Fruit fly (Drosophila melanogaster): ENCODE data around the gene crp.

The crp gene

DNA sequence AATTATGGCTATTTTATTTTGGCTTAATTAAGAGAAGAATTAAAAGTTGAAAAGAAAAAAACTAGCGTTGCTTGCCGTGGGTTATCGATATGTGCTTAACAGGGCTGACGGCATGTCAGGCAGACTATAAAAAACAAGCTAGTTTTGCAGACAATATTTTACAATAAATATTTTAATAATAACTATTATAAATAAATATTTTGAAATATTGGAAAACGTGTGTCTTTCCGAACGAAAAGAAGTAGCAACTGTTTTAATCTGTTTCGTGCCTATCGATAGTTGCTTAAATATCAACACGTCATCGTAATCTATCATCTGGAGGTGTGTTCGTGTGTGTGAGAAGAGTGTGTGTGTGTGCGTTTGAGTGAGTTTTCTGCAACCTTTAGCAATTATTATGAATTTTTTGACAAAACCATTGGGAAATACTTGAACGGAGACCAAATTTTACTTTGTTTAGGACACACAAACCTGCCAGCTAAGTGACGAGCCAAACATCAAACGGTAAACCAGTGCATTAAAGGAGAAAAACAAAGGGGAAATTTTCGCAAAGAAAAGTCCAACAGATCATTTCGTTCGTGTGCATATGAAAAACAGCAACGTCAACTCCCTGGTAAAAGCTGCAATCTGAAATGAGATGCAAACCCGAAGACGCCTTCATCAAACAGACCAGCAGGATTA is 19.6 kb upstream of the crp start, which contains the start of the genes CG5861 and Syx5 (continued):
- TF ChIP-seq Xbp1 (GFP tag; optimal IDR thresholded peaks at IDR 0.05) = peak; percentile 87
- peak in 1 of 2 experiments; percentile 72 for TF ChIP-seq dpn (GFP tag; optimal IDR thresholded peaks at IDR 0.05)
- TF ChIP-seq her (GFP tag; optimal IDR thresholded peaks at IDR 0.05) = no peak
- TF ChIP-seq CG15696 (tag; optimal IDR thresholded peaks at IDR 0.05) = peak; percentile 27
- peak; percentile 53 for TF ChIP-seq CG4424 (GFP tag; optimal IDR thresholded peaks at IDR 0.05)
- no peak for TF ChIP-seq CG17186 (GFP tag; optimal IDR thresholded peaks at IDR 0.05)
- TF ChIP-seq unpg (GFP tag; optimal IDR thresholded peaks at IDR 0.05) = peak; percentile 64
- TF ChIP-seq gsb-n (tag; optimal IDR thresholded peaks at IDR 0.05) = peak; percentile 17
- no peak for TF ChIP-seq CG2199 (GFP tag; IDR thresholded peaks at IDR 0.05)
- peak; percentile 64 for TF ChIP-seq CG11085 (GFP tag; IDR thresholded peaks at IDR 0.05)
- no peak for TF ChIP-seq Taf1 (GFP tag; IDR thresholded peaks at IDR 0.05)
- no peak for TF ChIP-seq Dip3 (GFP tag; optimal IDR thresholded peaks at IDR 0.05)
- TF ChIP-seq sima (GFP tag; optimal IDR thresholded peaks at IDR 0.05) = no peak
- TF ChIP-seq kah (GFP tag; optimal IDR thresholded peaks at IDR 0.05) = no peak
- 0 out of 2 replicates have a peak, but pooled peaks have one; percentile 54 for TF ChIP-seq CG17328 (GFP tag; IDR thresholded peaks at IDR 0.05)
- no peak for TF ChIP-seq CG15269 (tag; optimal IDR thresholded peaks at IDR 0.05)
- TF ChIP-seq CG10147 (GFP tag; optimal IDR thresholded peaks at IDR 0.05) = peak; percentile 80
- peak; percentile 74; the same call in 1 of the 2 replicates for TF ChIP-seq CG32772 (GFP tag; IDR thresholded peaks at IDR 0.05)
- peak; percentile 83 for TF ChIP-seq Bgb (GFP tag; IDR thresholded peaks at IDR 0.05; ENCODE audit: partially characterized antibody)
- TF ChIP-seq Elba2 (GFP tag; optimal IDR thresholded peaks at IDR 0.05) = no peak
- TF ChIP-seq eve (GFP tag; optimal IDR thresholded peaks at IDR 0.05) = no peak
- TF ChIP-seq exex (tag; optimal IDR thresholded peaks at IDR 0.05) = peak; percentile 63
- TF ChIP-seq onecut (GFP tag; IDR thresholded peaks at IDR 0.05) = no peak
- TF ChIP-seq CkIIα-i1 (GFP tag; IDR thresholded peaks at IDR 0.05) = no peak
- TF ChIP-seq Atf6 (GFP tag; IDR thresholded peaks at IDR 0.05) = peak; percentile 54
- peak; percentile 20 for TF ChIP-seq fd3F (GFP tag; optimal IDR thresholded peaks at IDR 0.05)
- peak; percentile 75 for TF ChIP-seq CG34376 (GFP tag; optimal IDR thresholded peaks at IDR 0.05)
- peak; percentile 46 for TF ChIP-seq CG17385 (GFP tag; optimal IDR thresholded peaks at IDR 0.05)
- TF ChIP-seq slp2 (GFP tag; optimal IDR thresholded peaks at IDR 0.05) = no peak
- peak; percentile 77 for TF ChIP-seq CG6791 (GFP tag; IDR thresholded peaks at IDR 0.05; ENCODE audit: partially characterized antibody)
- peak; percentile 62 for TF ChIP-seq CG18262 (tag; optimal IDR thresholded peaks at IDR 0.05)
- peak in 1 of 3 experiments; percentile 36 for TF ChIP-seq lola (GFP tag; optimal IDR thresholded peaks at IDR 0.05)
- TF ChIP-seq CG15479 (GFP tag; optimal IDR thresholded peaks at IDR 0.05) = no peak
- no peak for TF ChIP-seq CG8765 (GFP tag; IDR thresholded peaks at IDR 0.05)
- TF ChIP-seq CG3407 (GFP tag; optimal IDR thresholded peaks at IDR 0.05) = peak; percentile 30
- TF ChIP-seq en (GFP tag; optimal IDR thresholded peaks at IDR 0.05) = no peak
- TF ChIP-seq aop (GFP tag; IDR thresholded peaks at IDR 0.05) = no peak
- TF ChIP-seq Kr (GFP tag; optimal IDR thresholded peaks at IDR 0.05) = no peak
- TF ChIP-seq hkb (optimal IDR thresholded peaks at IDR 0.05) = no peak
- peak; percentile 66 for TF ChIP-seq hkb (GFP tag; IDR thresholded peaks at IDR 0.05)
- TF ChIP-seq CG11247 (GFP tag; IDR thresholded peaks at IDR 0.05) = peak; percentile 45; the same call in 1 of the 2 replicates
- TF ChIP-seq zen2 (GFP tag; IDR thresholded peaks at IDR 0.05; ENCODE audit: partially characterized antibody) = no peak; the same call in 2 of the 3 replicates
- TF ChIP-seq crol (GFP tag; IDR thresholded peaks at IDR 0.05) = no peak
- TF ChIP-seq CG8290 (GFP tag; optimal IDR thresholded peaks at IDR 0.05) = peak; percentile 21
- no peak for TF ChIP-seq CG8290 (tag; optimal IDR thresholded peaks at IDR 0.05)
- TF ChIP-seq sens-2 (GFP tag; IDR thresholded peaks at IDR 0.05) = no peak
- TF ChIP-seq jumu (GFP tag; optimal IDR thresholded peaks at IDR 0.05) = no peak
- TF ChIP-seq CG10462 (GFP tag; optimal IDR thresholded peaks at IDR 0.05) = no peak
- no peak for TF ChIP-seq E2f1 (GFP tag; IDR thresholded peaks at IDR 0.05)
- TF ChIP-seq ara (GFP tag; IDR thresholded peaks at IDR 0.05) = no peak
- peak; percentile 33 for TF ChIP-seq tin (GFP tag; optimal IDR thresholded peaks at IDR 0.05)

All from whole organism, embryonic.